Fruit fly (Drosophila melanogaster) whole organism, embryonic: ENCODE results near the gene Gr5a.

ENCODE experiments used
- Dref ChIP-seq: fragments of 200-800 bp; sonication (Bioruptor generic); IDR thresholded peaks from 2 replicates; pipeline ENCODE4 v1.3.6; 2022; ENCODE audit warnings: missing biosample characterization, missing genetic modification characterization
- Ptx1 ChIP-seq: fragments of 200-800 bp; sonication (Bioruptor generic); IDR thresholded peaks from 2 replicates; pipeline ENCODE4 v1.3.6; 2022; ENCODE audit warnings: missing biosample characterization, missing genetic modification characterization
- ato ChIP-seq: fragments of 200-800 bp; sonication (Bioruptor generic); IDR thresholded peaks from 2 replicates; pipeline ENCODE4 v1.3.6; 2022; ENCODE audit warnings: missing biosample characterization, missing genetic modification characterization; ENCODE audit not compliant: partially characterized antibody
- corto ChIP-seq: fragments of 200-800 bp; sonication (Bioruptor generic); optimal IDR thresholded peaks from 2 replicates; lab custom pipeline; 2016; ENCODE audit warnings: missing biosample characterization, mild to moderate bottlenecking, missing genetic modification characterization, moderate library complexity
- sr ChIP-seq: fragments of 200-800 bp; sonication (Bioruptor generic); IDR thresholded peaks from 3 replicates; pipeline ENCODE4 v1.3.6; 2022; ENCODE audit warnings: missing biosample characterization, missing genetic modification characterization
- yki ChIP-seq: fragments of >200 bp; optimal IDR thresholded peaks from 3 replicates; lab custom pipeline; 2018

Gene Gr5a

dm6 chrX:5724744-5725185 lies 44.3 kb downstream of the Gr5a start (continued):
- TF ChIP-seq sr (GFP tag; lab: Robert Waterston, UW), result no peak
- TF ChIP-seq yki, result no peak
- TF ChIP-seq Dref (GFP tag; lab: Robert Waterston, UW), result no peak
- no peak for TF ChIP-seq ato
- peak; percentile 55 for TF ChIP-seq Ptx1 (GFP tag; lab: Robert Waterston, UW)
- no peak for TF ChIP-seq corto (GFP tag; lab: Kevin White, UChicago)
